Worm (Caenorhabditis elegans) whole organism, L1 larva: ENCODE results near the gene mam-5.

Source experiments
- C16A3.4 ChIP-seq: fragments of 150-350 bp; optimal IDR thresholded peaks from 2 replicates; lab custom pipeline; 2014; ENCODE audit warnings: missing biosample characterization, missing genetic modification characterization
- aha-1 ChIP-seq: fragments of 150-350 bp; optimal IDR thresholded peaks from 2 replicates; lab custom pipeline; 2014; ENCODE audit warnings: missing biosample characterization, missing genetic modification characterization
- ama-1 ChIP-seq: fragments of 150-350 bp; optimal IDR thresholded peaks from 2 replicates; lab custom pipeline; 2014
- blmp-1 ChIP-seq: fragments of 150-350 bp; optimal IDR thresholded peaks from 2 replicates; lab custom pipeline; 2014; ENCODE audit warnings: missing biosample characterization, missing genetic modification characterization
- ceh-90 ChIP-seq: sonication (generic microtip); optimal IDR thresholded peaks from 2 replicates; lab custom pipeline; 2016; ENCODE audit warnings: missing genetic modification characterization, missing compliant biosample characterization
- ces-1 ChIP-seq: fragments of 150-350 bp; optimal IDR thresholded peaks from 2 replicates; lab custom pipeline; 2014; ENCODE audit warnings: missing biosample characterization, missing genetic modification reagents, missing genetic modification characterization
- dpl-1 ChIP-seq, 3 experiments: fragments of 150-350 bp in 2 of 3; sonication (generic microtip) in 1 of 3; optimal IDR thresholded peaks; 2 replicates each; lab custom pipeline; 2014 to 2017; ENCODE audit warnings: missing biosample characterization in 3 of 3, missing genetic modification characterization in 3 of 3, missing genetic modification reagents in 3 of 3
- dsc-1 ChIP-seq: sonication (generic microtip); optimal IDR thresholded peaks from 2 replicates; lab custom pipeline; 2016; ENCODE audit warnings: mild to moderate bottlenecking, missing genetic modification characterization, missing compliant biosample characterization
- egl-27 ChIP-seq, 2 experiments: fragments of 150-350 bp in 1 of 2; sonication (generic microtip); optimal IDR thresholded peaks; 3 replicates each; lab custom pipeline; 2017 to 2018; ENCODE audit warnings: missing biosample characterization in 2 of 2, missing genetic modification characterization in 2 of 2, missing genetic modification reagents in 2 of 2
- elt-3 ChIP-seq, 6 experiments: fragments of 150-350 bp in 1 of 6; sonication (generic microtip); optimal IDR thresholded peaks; 2 replicates each; lab custom pipeline; 2017 to 2018; ENCODE audit warnings: missing biosample characterization in 6 of 6, missing genetic modification characterization in 6 of 6, inconsistent platforms in 1 of 6
- ets-5 ChIP-seq: fragments of 200-800 bp; sonication (Bioruptor generic); IDR thresholded peaks from 2 replicates; pipeline ENCODE4 v1.3.6; 2022; ENCODE audit warnings: missing genetic modification characterization, missing compliant biosample characterization
- fkh-10 ChIP-seq: sonication (generic microtip); optimal IDR thresholded peaks from 2 replicates; lab custom pipeline; 2017; ENCODE audit warnings: missing biosample characterization, missing genetic modification reagents, missing genetic modification characterization
- fkh-8 ChIP-seq: sonication (generic microtip); optimal IDR thresholded peaks from 2 replicates; lab custom pipeline; 2016; ENCODE audit warnings: mild to moderate bottlenecking, missing genetic modification characterization, missing compliant biosample characterization
- grh-1 ChIP-seq: fragments of 200-800 bp; sonication (Bioruptor generic); IDR thresholded peaks from 2 replicates; pipeline ENCODE4 v1.3.6; 2022; ENCODE audit warnings: missing genetic modification reagents, missing genetic modification characterization, missing compliant biosample characterization
- hlh-17 ChIP-seq: fragments of 200-800 bp; sonication (Bioruptor generic); optimal IDR thresholded peaks from 2 replicates; lab custom pipeline; 2018; ENCODE audit warnings: missing genetic modification characterization, mild to moderate bottlenecking, missing compliant biosample characterization, moderate library complexity, borderline replicate concordance
- hlh-4 ChIP-seq: sonication (generic microtip); optimal IDR thresholded peaks from 2 replicates; lab custom pipeline; 2016; ENCODE audit warnings: mild to moderate bottlenecking, missing genetic modification characterization, missing compliant biosample characterization
- hpl-2 ChIP-seq: fragments of 150-350 bp; optimal IDR thresholded peaks from 2 replicates; lab custom pipeline; 2014; ENCODE audit warnings: missing biosample characterization, missing genetic modification reagents, missing genetic modification characterization
- isw-1 ChIP-seq: fragments of 200-800 bp; sonication (Bioruptor generic); IDR thresholded peaks from 2 replicates; pipeline ENCODE4 v1.3.6; 2022; ENCODE audit warnings: missing genetic modification characterization, missing compliant biosample characterization
- jun-1 ChIP-seq: fragments of 150-350 bp; optimal IDR thresholded peaks from 2 replicates; lab custom pipeline; 2014; ENCODE audit warnings: missing biosample characterization, missing genetic modification reagents, missing genetic modification characterization
- lin-13 ChIP-seq: fragments of 150-350 bp; optimal IDR thresholded peaks from 2 replicates; lab custom pipeline; 2014; ENCODE audit warnings: missing biosample characterization, missing genetic modification reagents, missing genetic modification characterization
- lin-14 ChIP-seq: fragments of 200-800 bp; sonication (Bioruptor generic); optimal IDR thresholded peaks from 2 replicates; lab custom pipeline; 2018; ENCODE audit warnings: mild to moderate bottlenecking, missing genetic modification characterization, moderate library complexity, missing compliant biosample characterization
- lin-15B ChIP-seq: fragments of 150-350 bp; sonication (generic microtip); optimal IDR thresholded peaks from 3 replicates; lab custom pipeline; 2014; ENCODE audit warnings: missing biosample characterization, missing genetic modification characterization
- lin-35 ChIP-seq, 2 experiments: fragments of 150-350 bp; optimal IDR thresholded peaks; 2 replicates each; lab custom pipeline; 2014; ENCODE audit warnings: missing biosample characterization in 2 of 2, missing genetic modification characterization in 2 of 2, missing genetic modification reagents in 2 of 2
- lir-3 ChIP-seq: sonication (generic microtip); optimal IDR thresholded peaks from 2 replicates; lab custom pipeline; 2016; ENCODE audit warnings: mild to moderate bottlenecking, missing genetic modification characterization, moderate library complexity, missing compliant biosample characterization; ENCODE audit not compliant: poor library complexity
- mab-9 ChIP-seq: fragments of 200-800 bp; sonication (Bioruptor generic); IDR thresholded peaks from 2 replicates; pipeline ENCODE4 v1.3.6; 2022; ENCODE audit warnings: missing genetic modification reagents, missing genetic modification characterization, missing compliant biosample characterization
- mdl-1 ChIP-seq, 2 experiments: fragments of 150-350 bp; optimal IDR thresholded peaks; 2 replicates each; lab custom pipeline; 2014 to 2017; ENCODE audit warnings: missing biosample characterization in 2 of 2, missing genetic modification characterization in 2 of 2, inconsistent platforms in 1 of 2
- mep-1 ChIP-seq: fragments of 150-350 bp; optimal IDR thresholded peaks from 2 replicates; lab custom pipeline; 2014; ENCODE audit warnings: missing biosample characterization, missing genetic modification characterization
- nhr-11 ChIP-seq: fragments of 150-350 bp; optimal IDR thresholded peaks from 2 replicates; lab custom pipeline; 2014; ENCODE audit warnings: missing biosample characterization, missing genetic modification characterization
- nhr-12 ChIP-seq: sonication (generic microtip); optimal IDR thresholded peaks from 2 replicates; lab custom pipeline; 2017; ENCODE audit warnings: missing biosample characterization, missing genetic modification characterization
- nhr-19 ChIP-seq: fragments of 200-800 bp; sonication (Bioruptor generic); conservative IDR thresholded peaks from 2 replicates; pipeline ENCODE4 v1.3.6; 2022; ENCODE audit warnings: missing genetic modification characterization, missing compliant biosample characterization
- nhr-20 ChIP-seq: sonication (generic microtip); optimal IDR thresholded peaks from 2 replicates; lab custom pipeline; 2016; ENCODE audit warnings: mild to moderate bottlenecking, missing genetic modification characterization, missing compliant biosample characterization
- nhr-47 ChIP-seq: sonication (generic microtip); optimal IDR thresholded peaks from 2 replicates; lab custom pipeline; 2016; ENCODE audit warnings: mild to moderate bottlenecking, missing genetic modification characterization, moderate library complexity, missing compliant biosample characterization
- nhr-71 ChIP-seq: sonication (generic microtip); optimal IDR thresholded peaks from 2 replicates; lab custom pipeline; 2016; ENCODE audit warnings: mild to moderate bottlenecking, missing genetic modification characterization, moderate library complexity, missing compliant biosample characterization
- nhr-77 ChIP-seq: fragments of 150-350 bp; optimal IDR thresholded peaks from 2 replicates; lab custom pipeline; 2014; ENCODE audit warnings: missing biosample characterization, missing genetic modification characterization
- nhr-84 ChIP-seq: sonication (generic microtip); optimal IDR thresholded peaks from 2 replicates; lab custom pipeline; 2017; ENCODE audit warnings: missing biosample characterization, missing genetic modification characterization
- nhr-85 ChIP-seq: sonication (generic microtip); peaks from one replicate; lab custom pipeline; 2016; ENCODE audit warnings: missing genetic modification characterization, inconsistent platforms, missing compliant biosample characterization
- pag-3 ChIP-seq: sonication (generic microtip); optimal IDR thresholded peaks from 2 replicates; lab custom pipeline; 2017; ENCODE audit warnings: missing genetic modification characterization, mild to moderate bottlenecking, missing compliant biosample characterization, antibody characterized with exemption, borderline replicate concordance; ENCODE audit not compliant: insufficient read depth
- pax-3 ChIP-seq: fragments of 200-800 bp; sonication (Bioruptor generic); optimal IDR thresholded peaks from 2 replicates; lab custom pipeline; 2018; ENCODE audit warnings: mild to moderate bottlenecking, missing genetic modification characterization, moderate library complexity, missing compliant biosample characterization
- pqm-1 ChIP-seq: sonication (generic microtip); optimal IDR thresholded peaks from 3 replicates; lab custom pipeline; 2017; ENCODE audit warnings: missing biosample characterization, missing genetic modification characterization
- rnt-1 ChIP-seq: sonication (generic microtip); optimal IDR thresholded peaks from 2 replicates; lab custom pipeline; 2016; ENCODE audit warnings: mild to moderate bottlenecking, missing genetic modification characterization, moderate library complexity, missing compliant biosample characterization
- skn-1 ChIP-seq: fragments of 150-350 bp; optimal IDR thresholded peaks from 2 replicates; lab custom pipeline; 2014; ENCODE audit warnings: missing biosample characterization, missing genetic modification characterization
- snpc-4 ChIP-seq: fragments of 150-350 bp; optimal IDR thresholded peaks from 2 replicates; lab custom pipeline; 2014; ENCODE audit warnings: missing biosample characterization, missing genetic modification characterization
- snu-23 ChIP-seq: sonication (generic microtip); optimal IDR thresholded peaks from 2 replicates; lab custom pipeline; 2016; ENCODE audit warnings: missing genetic modification characterization, missing compliant biosample characterization
- sptf-1 ChIP-seq: fragments of 150-350 bp; optimal IDR thresholded peaks from 2 replicates; lab custom pipeline; 2014; ENCODE audit warnings: missing biosample characterization, missing genetic modification characterization
- unc-62 ChIP-seq: fragments of 150-350 bp; optimal IDR thresholded peaks from 2 replicates; lab custom pipeline; 2014; ENCODE audit warnings: missing biosample characterization, missing genetic modification reagents, missing genetic modification characterization
- xbp-1 ChIP-seq: sonication (generic microtip); optimal IDR thresholded peaks from 2 replicates; lab custom pipeline; 2016; ENCODE audit warnings: missing genetic modification characterization, missing compliant biosample characterization
- zag-1 ChIP-seq: fragments of 150-350 bp; optimal IDR thresholded peaks from 2 replicates; lab custom pipeline; 2014; ENCODE audit warnings: missing biosample characterization, missing genetic modification characterization
- ztf-11 ChIP-seq, 2 experiments: sonication (generic microtip); optimal IDR thresholded peaks; 2 replicates each; lab custom pipeline; 2016 to 2017; ENCODE audit warnings: missing genetic modification characterization in 2 of 2, missing biosample characterization in 1 of 2, missing compliant biosample characterization in 1 of 2

Gene mam-5

DNA sequence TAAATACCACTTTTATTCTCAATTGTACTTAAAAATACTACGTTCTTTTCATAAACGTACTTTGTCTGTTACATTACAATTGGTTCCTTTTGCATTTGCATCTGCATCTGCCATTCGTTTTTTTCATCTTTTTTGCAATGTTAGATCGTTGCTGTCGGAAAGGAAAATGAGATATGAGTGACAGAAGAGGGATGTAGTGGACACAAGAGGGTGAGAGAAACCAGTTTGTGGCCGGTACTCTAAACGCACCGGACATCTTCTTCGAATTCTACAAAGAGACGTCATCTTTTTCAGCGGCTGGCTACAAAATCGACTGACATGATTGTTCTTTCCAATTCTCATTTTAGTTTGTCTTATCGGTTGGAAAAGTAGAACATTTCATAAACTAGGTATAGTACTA, 50.2 kb downstream of the mam-5 start:
- peak; percentile 44 for TF ChIP-seq xbp-1 (tag; lab: Kevin White, UChicago)
- TF ChIP-seq lin-35 (GFP tag; optimal IDR thresholded peaks at IDR 0.05; lab: Kevin White, UChicago), result peak in 1 of 2 experiments; percentile 33
- TF ChIP-seq elt-3 (tag; optimal IDR thresholded peaks at IDR 0.05; lab: Kevin White, UChicago), result peak in 1 of 6 experiments; percentile 16
- peak; percentile 69 for TF ChIP-seq nhr-85 (tag; lab: Kevin White, UChicago)
- no peak for TF ChIP-seq mab-9 (GFP tag; lab: Robert Waterston, UW)
- TF ChIP-seq snu-23 (GFP tag; lab: Kevin White, UChicago), result peak; percentile 40
- peak; percentile 78 for TF ChIP-seq blmp-1 (tag; lab: Kevin White, UChicago)
- TF ChIP-seq grh-1 (GFP tag; lab: Robert Waterston, UW), result peak; percentile 68
- no peak for TF ChIP-seq nhr-84 (tag; lab: Kevin White, UChicago)
- TF ChIP-seq nhr-11 (tag; lab: Kevin White, UChicago), result no peak
- TF ChIP-seq lin-14 (GFP tag; lab: Kevin White, UChicago), result peak; percentile 70
- no peak for TF ChIP-seq zag-1 (tag; lab: Kevin White, UChicago)
- TF ChIP-seq hlh-17, result no peak
- no peak for TF ChIP-seq rnt-1 (tag; lab: Kevin White, UChicago)
- TF ChIP-seq mep-1 (tag; lab: Kevin White, UChicago), result peak; percentile 31
- TF ChIP-seq hpl-2, result no peak
- TF ChIP-seq nhr-20, result peak; percentile 25

DNA sequence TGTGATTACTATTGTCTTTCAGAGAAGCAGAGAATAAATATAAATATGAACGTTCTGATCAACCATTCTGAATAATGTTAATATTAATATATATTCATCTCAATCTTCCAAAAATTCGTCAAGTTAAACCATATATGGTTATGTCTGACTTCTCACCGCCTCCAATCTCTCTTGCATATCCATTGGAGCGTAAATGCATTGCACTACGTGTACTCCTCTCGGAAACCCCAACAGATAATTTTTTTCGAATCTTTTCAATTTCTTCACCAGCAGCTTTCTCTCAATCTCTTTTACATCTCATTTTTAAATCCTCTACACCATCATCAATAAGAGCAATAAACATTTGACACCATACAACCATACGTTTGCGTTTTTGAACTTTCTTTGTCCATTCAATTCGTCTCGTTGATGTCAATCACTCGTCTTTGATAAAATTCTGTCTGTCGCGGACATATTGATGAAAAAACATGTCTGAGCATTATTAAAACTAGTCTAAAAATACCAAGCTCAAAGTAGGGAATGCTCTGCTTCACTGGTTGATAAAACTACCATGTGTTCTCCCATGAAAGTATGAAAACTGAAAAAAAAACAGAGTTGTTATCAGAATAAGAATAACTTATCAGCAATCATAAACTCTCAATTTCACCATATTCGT, 50.9 kb downstream of the mam-5 start:
- TF ChIP-seq nhr-19 (GFP tag; lab: Robert Waterston, UW) (peak; percentile 48), sptf-1 (tag; lab: Kevin White, UChicago) (no peak), ces-1 (GFP tag; lab: Kevin White, UChicago) (no peak), lin-13 (GFP tag; lab: Kevin White, UChicago) (peak; percentile 21), ets-5 (GFP tag; lab: Robert Waterston, UW) (no peak), nhr-84 (tag; lab: Kevin White, UChicago) (no peak), blmp-1 (tag; lab: Kevin White, UChicago) (peak; percentile 70), ztf-11 (tag; optimal IDR thresholded peaks at IDR 0.05; lab: Kevin White, UChicago) (no peak), unc-62 (GFP tag; lab: Kevin White, UChicago) (no peak), egl-27 (tag; optimal IDR thresholded peaks at IDR 0.05; lab: Kevin White, UChicago) (no peak), nhr-20 (peak; percentile 60), pag-3 (peak; percentile 15), elt-3 (tag; optimal IDR thresholded peaks at IDR 0.05; lab: Kevin White, UChicago) (peak in 1 of 6 experiments; percentile 11), pqm-1 (tag; lab: Kevin White, UChicago) (no peak), ama-1 (lab: Kevin White, UChicago) (no peak), C16A3.4 (peak; percentile 83), pax-3 (tag; lab: Kevin White, UChicago) (no peak), rnt-1 (tag; lab: Kevin White, UChicago) (peak; percentile 71), ceh-90 (tag; lab: Kevin White, UChicago) (no peak), nhr-71 (peak; percentile 73), mdl-1 (tag; optimal IDR thresholded peaks at IDR 0.05; lab: Kevin White, UChicago) (peak in 1 of 2 experiments; percentile 1), dsc-1 (tag; lab: Kevin White, UChicago) (peak; percentile 40), fkh-10 (GFP tag; lab: Kevin White, UChicago) (no peak), lin-35 (GFP tag; optimal IDR thresholded peaks at IDR 0.05; lab: Kevin White, UChicago) (peak; percentile 30 to 62), nhr-47 (peak; percentile 40), isw-1 (GFP tag; lab: Robert Waterston, UW) (no peak), xbp-1 (tag; lab: Kevin White, UChicago) (peak; percentile 56), nhr-12 (no peak), lin-14 (GFP tag; lab: Kevin White, UChicago) (peak; percentile 77), nhr-77 (tag; lab: Kevin White, UChicago) (peak; percentile 31), snu-23 (GFP tag; lab: Kevin White, UChicago) (peak; percentile 70), jun-1 (tag; lab: Kevin White, UChicago) (no peak), hlh-4 (no peak), lir-3 (tag; lab: Kevin White, UChicago) (peak; percentile 30), dpl-1 (GFP tag; optimal IDR thresholded peaks at IDR 0.05; lab: Kevin White, UChicago) (peak; percentile 54 to 67 (median 60)), aha-1 (tag; lab: Kevin White, UChicago) (no peak), fkh-8 (tag; lab: Kevin White, UChicago) (peak; percentile 22), snpc-4 (tag; lab: Kevin White, UChicago) (peak; percentile 33), skn-1 (tag; lab: Kevin White, UChicago) (peak; percentile 49), lin-15B (tag; lab: Kevin White, UChicago) (peak; percentile 50), nhr-11 (tag; lab: Kevin White, UChicago) (no peak)
